Worm (Caenorhabditis elegans) whole organism, L4/young adult: ENCODE measurements around the gene vwa-8.

ENCODE experiments used
- W03F9.2 ChIP-seq: fragments of 150-350 bp; optimal IDR thresholded peaks from 2 replicates; lab custom pipeline; 2014; ENCODE audit warnings: missing biosample characterization, missing genetic modification characterization
- dao-5 ChIP-seq: sonication (generic microtip); optimal IDR thresholded peaks from 2 replicates; lab custom pipeline; 2016; ENCODE audit warnings: missing genotype, missing genetic modification characterization, moderate library complexity, missing compliant biosample characterization

DNA sequence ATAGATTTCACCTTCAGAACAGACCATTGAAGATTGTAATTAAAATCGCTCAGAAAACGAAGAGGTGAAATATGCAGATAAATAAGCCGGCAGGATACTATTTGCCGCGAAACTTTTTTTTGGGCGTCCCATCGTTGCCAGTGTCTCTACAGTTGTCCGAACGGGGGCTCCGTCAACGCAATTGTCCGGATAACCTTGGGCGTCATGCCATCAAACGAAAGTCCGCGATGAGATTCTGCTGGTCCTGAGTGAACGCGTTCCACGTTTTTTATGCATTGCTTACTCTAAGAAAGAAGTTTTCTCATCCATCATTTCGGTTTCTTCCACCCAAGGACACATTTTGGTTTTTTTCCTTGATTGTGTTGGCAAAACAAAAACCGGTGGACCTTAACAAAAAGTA lies 9.6 kb downstream of the vwa-8 start:
- TF ChIP-seq W03F9.2 (tag; lab: Kevin White, UChicago): no peak
- TF ChIP-seq dao-5: no peak
